Worm (Caenorhabditis elegans) whole organism, L1 larva: Measurements from ENCODE around the gene pdf-1.
A peak's percentile ranks its signal among the peaks of the same experiment; 100 is the strongest.

ENCODE experiments used
- C16A3.4 ChIP-seq: fragments of 150-350 bp; optimal IDR thresholded peaks from 2 replicates; lab custom pipeline; 2014; ENCODE audit warnings: missing biosample characterization, missing genetic modification characterization
- C34B4.2 ChIP-seq: sonication (generic microtip); optimal IDR thresholded peaks from 2 replicates; lab custom pipeline; 2017; ENCODE audit warnings: mild to moderate bottlenecking, missing genetic modification characterization, missing compliant biosample characterization
- F16B12.6 ChIP-seq: fragments of 150-350 bp; optimal IDR thresholded peaks from 2 replicates; lab custom pipeline; 2014; ENCODE audit warnings: missing biosample characterization, missing genetic modification characterization
- Y116A8C.19 ChIP-seq: sonication (generic microtip); optimal IDR thresholded peaks from 2 replicates; lab custom pipeline; 2016; ENCODE audit warnings: missing compliant biosample characterization, missing genetic modification characterization, borderline replicate concordance
- aha-1 ChIP-seq: fragments of 150-350 bp; optimal IDR thresholded peaks from 2 replicates; lab custom pipeline; 2014; ENCODE audit warnings: missing biosample characterization, missing genetic modification characterization
- ceh-63 ChIP-seq: fragments of 200-800 bp; sonication (Bioruptor generic); optimal IDR thresholded peaks from 2 replicates; lab custom pipeline; 2018; ENCODE audit warnings: mild to moderate bottlenecking, missing genetic modification characterization, missing compliant biosample characterization
- ceh-8 ChIP-seq: fragments of 200-800 bp; sonication (Bioruptor generic); optimal IDR thresholded peaks from 2 replicates; lab custom pipeline; 2018; ENCODE audit warnings: mild to moderate bottlenecking, missing genetic modification characterization, moderate library complexity, missing compliant biosample characterization
- dpl-1 ChIP-seq, 3 experiments: fragments of 150-350 bp in 2 of 3; sonication (generic microtip) in 1 of 3; optimal IDR thresholded peaks; 2 replicates each; lab custom pipeline; 2014 to 2017; ENCODE audit warnings: missing biosample characterization in 3 of 3, missing genetic modification characterization in 3 of 3, missing genetic modification reagents in 3 of 3
- dsc-1 ChIP-seq: sonication (generic microtip); optimal IDR thresholded peaks from 2 replicates; lab custom pipeline; 2016; ENCODE audit warnings: mild to moderate bottlenecking, missing genetic modification characterization, missing compliant biosample characterization
- efl-1 ChIP-seq, 4 experiments: fragments of 150-350 bp; optimal IDR thresholded peaks in 3 of 4; peaks in 1 of 4; 1 replicate in 1 of 4; 2 replicates in 3 of 4; lab custom pipeline; 2014; ENCODE audit warnings: missing biosample characterization in 2 of 4, missing genetic modification characterization in 2 of 4, missing genetic modification reagents in 2 of 4
- efl-3 ChIP-seq: fragments of 200-800 bp; sonication (Bioruptor generic); optimal IDR thresholded peaks from 2 replicates; lab custom pipeline; 2018; ENCODE audit warnings: mild to moderate bottlenecking, missing genetic modification characterization, missing compliant biosample characterization
- elt-3 ChIP-seq, 6 experiments: fragments of 150-350 bp in 1 of 6; sonication (generic microtip); optimal IDR thresholded peaks; 2 replicates each; lab custom pipeline; 2017 to 2018; ENCODE audit warnings: missing biosample characterization in 6 of 6, missing genetic modification characterization in 6 of 6, inconsistent platforms in 1 of 6
- fkh-10 ChIP-seq: sonication (generic microtip); optimal IDR thresholded peaks from 2 replicates; lab custom pipeline; 2017; ENCODE audit warnings: missing biosample characterization, missing genetic modification reagents, missing genetic modification characterization
- hlh-4 ChIP-seq: sonication (generic microtip); optimal IDR thresholded peaks from 2 replicates; lab custom pipeline; 2016; ENCODE audit warnings: mild to moderate bottlenecking, missing genetic modification characterization, missing compliant biosample characterization
- irx-1 ChIP-seq: sonication (generic microtip); optimal IDR thresholded peaks from 2 replicates; lab custom pipeline; 2016; ENCODE audit warnings: missing genetic modification characterization, missing compliant biosample characterization
- lin-14 ChIP-seq: fragments of 200-800 bp; sonication (Bioruptor generic); optimal IDR thresholded peaks from 2 replicates; lab custom pipeline; 2018; ENCODE audit warnings: mild to moderate bottlenecking, missing genetic modification characterization, moderate library complexity, missing compliant biosample characterization
- lin-35 ChIP-seq, 2 experiments: fragments of 150-350 bp; optimal IDR thresholded peaks; 2 replicates each; lab custom pipeline; 2014; ENCODE audit warnings: missing biosample characterization in 2 of 2, missing genetic modification characterization in 2 of 2, missing genetic modification reagents in 2 of 2
- lsy-2 ChIP-seq, 2 experiments: fragments of 150-350 bp; optimal IDR thresholded peaks; 2 replicates each; lab custom pipeline; 2014; ENCODE audit warnings: missing biosample characterization in 2 of 2, missing genetic modification characterization in 2 of 2
- mab-9 ChIP-seq: fragments of 200-800 bp; sonication (Bioruptor generic); IDR thresholded peaks from 2 replicates; pipeline ENCODE4 v1.3.6; 2022; ENCODE audit warnings: missing genetic modification reagents, missing genetic modification characterization, missing compliant biosample characterization
- mdl-1 ChIP-seq, 2 experiments: fragments of 150-350 bp; optimal IDR thresholded peaks; 2 replicates each; lab custom pipeline; 2014 to 2017; ENCODE audit warnings: missing biosample characterization in 2 of 2, missing genetic modification characterization in 2 of 2, inconsistent platforms in 1 of 2
- mep-1 ChIP-seq: fragments of 150-350 bp; optimal IDR thresholded peaks from 2 replicates; lab custom pipeline; 2014; ENCODE audit warnings: missing biosample characterization, missing genetic modification characterization
- nhr-11 ChIP-seq: fragments of 150-350 bp; optimal IDR thresholded peaks from 2 replicates; lab custom pipeline; 2014; ENCODE audit warnings: missing biosample characterization, missing genetic modification characterization
- nhr-12 ChIP-seq: sonication (generic microtip); optimal IDR thresholded peaks from 2 replicates; lab custom pipeline; 2017; ENCODE audit warnings: missing biosample characterization, missing genetic modification characterization
- nhr-19 ChIP-seq: fragments of 200-800 bp; sonication (Bioruptor generic); conservative IDR thresholded peaks from 2 replicates; pipeline ENCODE4 v1.3.6; 2022; ENCODE audit warnings: missing genetic modification characterization, missing compliant biosample characterization
- nhr-20 ChIP-seq: sonication (generic microtip); optimal IDR thresholded peaks from 2 replicates; lab custom pipeline; 2016; ENCODE audit warnings: mild to moderate bottlenecking, missing genetic modification characterization, missing compliant biosample characterization
- nhr-237 ChIP-seq: fragments of 150-350 bp; optimal IDR thresholded peaks from 2 replicates; lab custom pipeline; 2014; ENCODE audit warnings: missing biosample characterization, missing genetic modification characterization
- nhr-28 ChIP-seq: fragments of 150-350 bp; optimal IDR thresholded peaks from 2 replicates; lab custom pipeline; 2014; ENCODE audit warnings: missing biosample characterization, missing genetic modification characterization
- nhr-47 ChIP-seq: sonication (generic microtip); optimal IDR thresholded peaks from 2 replicates; lab custom pipeline; 2016; ENCODE audit warnings: mild to moderate bottlenecking, missing genetic modification characterization, moderate library complexity, missing compliant biosample characterization
- nhr-71 ChIP-seq: sonication (generic microtip); optimal IDR thresholded peaks from 2 replicates; lab custom pipeline; 2016; ENCODE audit warnings: mild to moderate bottlenecking, missing genetic modification characterization, moderate library complexity, missing compliant biosample characterization
- nhr-77 ChIP-seq: fragments of 150-350 bp; optimal IDR thresholded peaks from 2 replicates; lab custom pipeline; 2014; ENCODE audit warnings: missing biosample characterization, missing genetic modification characterization
- nhr-85 ChIP-seq: sonication (generic microtip); peaks from one replicate; lab custom pipeline; 2016; ENCODE audit warnings: missing genetic modification characterization, inconsistent platforms, missing compliant biosample characterization
- nhr-90 ChIP-seq: sonication (generic microtip); optimal IDR thresholded peaks from 2 replicates; lab custom pipeline; 2016; ENCODE audit warnings: mild to moderate bottlenecking, missing genetic modification characterization, missing compliant biosample characterization; ENCODE audit not compliant: poor library complexity
- pag-3 ChIP-seq: sonication (generic microtip); optimal IDR thresholded peaks from 2 replicates; lab custom pipeline; 2017; ENCODE audit warnings: missing genetic modification characterization, mild to moderate bottlenecking, missing compliant biosample characterization, antibody characterized with exemption, borderline replicate concordance; ENCODE audit not compliant: insufficient read depth
- rnt-1 ChIP-seq: sonication (generic microtip); optimal IDR thresholded peaks from 2 replicates; lab custom pipeline; 2016; ENCODE audit warnings: mild to moderate bottlenecking, missing genetic modification characterization, moderate library complexity, missing compliant biosample characterization
- skn-1 ChIP-seq: fragments of 150-350 bp; optimal IDR thresholded peaks from 2 replicates; lab custom pipeline; 2014; ENCODE audit warnings: missing biosample characterization, missing genetic modification characterization
- snpc-4 ChIP-seq: fragments of 150-350 bp; optimal IDR thresholded peaks from 2 replicates; lab custom pipeline; 2014; ENCODE audit warnings: missing biosample characterization, missing genetic modification characterization
- snu-23 ChIP-seq: sonication (generic microtip); optimal IDR thresholded peaks from 2 replicates; lab custom pipeline; 2016; ENCODE audit warnings: missing genetic modification characterization, missing compliant biosample characterization
- swsn-7 ChIP-seq: sonication (generic microtip); optimal IDR thresholded peaks from 2 replicates; lab custom pipeline; 2016; ENCODE audit warnings: missing genetic modification characterization, missing compliant biosample characterization
- xbp-1 ChIP-seq: sonication (generic microtip); optimal IDR thresholded peaks from 2 replicates; lab custom pipeline; 2016; ENCODE audit warnings: missing genetic modification characterization, missing compliant biosample characterization
- zip-4 ChIP-seq: fragments of 200-800 bp; sonication (Bioruptor generic); optimal IDR thresholded peaks from 2 replicates; lab custom pipeline; 2018; ENCODE audit warnings: mild to moderate bottlenecking, missing genetic modification characterization, moderate library complexity, missing compliant biosample characterization
- ztf-4 ChIP-seq: fragments of 150-350 bp; optimal IDR thresholded peaks from 2 replicates; lab custom pipeline; 2014; ENCODE audit warnings: missing biosample characterization, missing genetic modification characterization

The pdf-1 gene

ce11 chrIII:6888999-6889824, 23.1 kb downstream of the pdf-1 start, which contains the start of the genes brd-1 and K04C2.2 (continued):
- TF ChIP-seq nhr-90 (tag; lab: Kevin White, UChicago) (no peak), ztf-4 (tag; lab: Kevin White, UChicago) (no peak), mab-9 (GFP tag; lab: Robert Waterston, UW) (no peak), ceh-8 (GFP tag; lab: Kevin White, UChicago) (no peak), skn-1 (tag; lab: Kevin White, UChicago) (peak; percentile 27), nhr-71 (peak; percentile 24), dsc-1 (tag; lab: Kevin White, UChicago) (no peak), snpc-4 (tag; lab: Kevin White, UChicago) (no peak), nhr-11 (tag; lab: Kevin White, UChicago) (no peak), rnt-1 (tag; lab: Kevin White, UChicago) (no peak), efl-1 (optimal IDR thresholded peaks at IDR 0.05; lab: Kevin White, UChicago) (peak in 1 of 2 experiments; percentile 74), efl-1 (GFP tag; optimal IDR thresholded peaks at IDR 0.05 in 1 of 2; lab: Kevin White, UChicago) (peak; percentile 80 to 97), ceh-63 (no peak), nhr-77 (no peak), lsy-2 (tag; optimal IDR thresholded peaks at IDR 0.05; lab: Kevin White, UChicago) (peak in 1 of 2 experiments; percentile 63), aha-1 (tag; lab: Kevin White, UChicago) (no peak), efl-3 (GFP tag; lab: Kevin White, UChicago) (no peak), hlh-4 (no peak), irx-1 (no peak), swsn-7 (tag; lab: Kevin White, UChicago) (peak; percentile 6), C16A3.4 (no peak), nhr-28 (tag; lab: Kevin White, UChicago) (no peak), pag-3 (tag; lab: Kevin White, UChicago) (no peak), Y116A8C.19 (no peak), C34B4.2 (no peak), nhr-47 (peak; percentile 8), xbp-1 (no peak), nhr-12 (tag; lab: Kevin White, UChicago) (no peak)

- peak; percentile 16 for TF ChIP-seq rnt-1 (tag; lab: Kevin White, UChicago)
- TF ChIP-seq zip-4 (GFP tag; lab: Kevin White, UChicago) = no peak
- TF ChIP-seq C16A3.4 = peak; percentile 22
- peak in 1 of 2 experiments; percentile 22 for TF ChIP-seq mdl-1 (tag; optimal IDR thresholded peaks at IDR 0.05; lab: Kevin White, UChicago)
- no peak for TF ChIP-seq ceh-8 (GFP tag; lab: Kevin White, UChicago)
- TF ChIP-seq dpl-1 (GFP tag; optimal IDR thresholded peaks at IDR 0.05; lab: Kevin White, UChicago) = peak in 1 of 3 experiments; percentile 13
- TF ChIP-seq C34B4.2 = no peak
- TF ChIP-seq elt-3 (tag; optimal IDR thresholded peaks at IDR 0.05; lab: Kevin White, UChicago) = peak in 1 of 6 experiments; percentile 13
- TF ChIP-seq F16B12.6 (tag; lab: Kevin White, UChicago) = peak; percentile 16
- peak in 1 of 2 experiments; percentile 32 for TF ChIP-seq efl-1 (optimal IDR thresholded peaks at IDR 0.05; lab: Kevin White, UChicago)
- peak in 1 of 2 experiments; percentile 8 for TF ChIP-seq efl-1 (GFP tag; optimal IDR thresholded peaks at IDR 0.05 in 1 of 2; lab: Kevin White, UChicago)
- TF ChIP-seq nhr-47 = peak; percentile 22
- TF ChIP-seq nhr-85 = no peak
- no peak for TF ChIP-seq fkh-10 (GFP tag; lab: Kevin White, UChicago)
- peak in 1 of 2 experiments; percentile 46 for TF ChIP-seq lsy-2 (tag; optimal IDR thresholded peaks at IDR 0.05; lab: Kevin White, UChicago)
- no peak for TF ChIP-seq xbp-1
- peak; percentile 34 for TF ChIP-seq nhr-71
- peak; percentile 31 for TF ChIP-seq snu-23 (GFP tag; lab: Kevin White, UChicago)
- TF ChIP-seq nhr-20 (tag; lab: Kevin White, UChicago) = peak; percentile 4
- TF ChIP-seq nhr-77 = no peak
- no peak for TF ChIP-seq nhr-237 (tag; lab: Kevin White, UChicago)
- peak; percentile 11 to 62 for TF ChIP-seq lin-35 (GFP tag; optimal IDR thresholded peaks at IDR 0.05; lab: Kevin White, UChicago)
- TF ChIP-seq dsc-1 (tag; lab: Kevin White, UChicago) = no peak
- TF ChIP-seq lin-14 (GFP tag; lab: Kevin White, UChicago) = no peak
- TF ChIP-seq nhr-19 (GFP tag; lab: Robert Waterston, UW) = peak; percentile 38
- peak; percentile 13 for TF ChIP-seq mep-1 (tag; lab: Kevin White, UChicago)
Measured at ce11 chrIII:6888497-6888896, 23.8 kb downstream of the pdf-1 start.
